Fruit fly (Drosophila melanogaster) whole organism, prepupa: ENCODE results near the gene CG8312.

Experiments
- Blimp-1 ChIP-seq: fragments of 200-800 bp; sonication (Bioruptor generic); optimal IDR thresholded peaks from 3 replicates; lab custom pipeline; 2017; ENCODE audit warnings: missing biosample characterization, missing genetic modification characterization, mild to moderate bottlenecking, moderate library complexity, missing genetic modification reagents
- CG10631 ChIP-seq: fragments of 200-800 bp; sonication (Bioruptor generic); optimal IDR thresholded peaks from 2 replicates; lab custom pipeline; 2016; ENCODE audit warnings: missing biosample characterization, missing genetic modification characterization
- CG10669 ChIP-seq: fragments of 200-800 bp; sonication (Bioruptor generic); optimal IDR thresholded peaks from 3 replicates; lab custom pipeline; 2018; ENCODE audit warnings: missing biosample characterization, mild to moderate bottlenecking, missing genetic modification characterization, moderate library complexity
- CG11294 ChIP-seq: fragments of 200-800 bp; sonication (Bioruptor generic); IDR thresholded peaks from 2 replicates; pipeline ENCODE4 v1.3.6; 2022; ENCODE audit warnings: missing biosample characterization, missing genetic modification characterization
- CG11762 ChIP-seq: fragments of 200-800 bp; sonication (Bioruptor generic); optimal IDR thresholded peaks from 3 replicates; lab custom pipeline; 2016; ENCODE audit warnings: missing biosample characterization, missing genetic modification characterization; ENCODE audit not compliant: insufficient read depth
- CG11902 ChIP-seq: fragments of 200-800 bp; sonication (Bioruptor generic); optimal IDR thresholded peaks from 3 replicates; lab custom pipeline; 2016; ENCODE audit warnings: missing biosample characterization, missing genetic modification characterization
- CG15336 ChIP-seq: fragments of 200-800 bp; sonication (Bioruptor generic); IDR thresholded peaks from 2 replicates; pipeline ENCODE4 v1.3.6; 2022; ENCODE audit warnings: missing biosample characterization, missing genetic modification characterization
- CG16779 ChIP-seq: fragments of 200-800 bp; sonication (Bioruptor generic); optimal IDR thresholded peaks from 3 replicates; lab custom pipeline; 2017; ENCODE audit warnings: missing biosample characterization, mild to moderate bottlenecking, missing genetic modification characterization
- CG3032 ChIP-seq: fragments of 200-800 bp; optimal IDR thresholded peaks from 2 replicates; lab custom pipeline; 2019; ENCODE audit warnings: missing biosample characterization, mild to moderate bottlenecking, missing genetic modification characterization, moderate library complexity
- CG31627 ChIP-seq: fragments of 200-800 bp; sonication (Bioruptor generic); optimal IDR thresholded peaks from 3 replicates; lab custom pipeline; 2016; ENCODE audit warnings: missing biosample characterization, missing genetic modification characterization
- CG32006 ChIP-seq: fragments of 200-800 bp; sonication (Bioruptor generic); optimal IDR thresholded peaks from 3 replicates; lab custom pipeline; 2017; ENCODE audit warnings: missing biosample characterization, mild to moderate bottlenecking, missing genetic modification characterization
- CG34406 ChIP-seq: fragments of 200-800 bp; sonication (Bioruptor generic); optimal IDR thresholded peaks from 3 replicates; lab custom pipeline; 2016; ENCODE audit warnings: missing biosample characterization, missing genetic modification characterization
- CG4318 ChIP-seq: fragments of 200-800 bp; sonication (Bioruptor generic); optimal IDR thresholded peaks from 3 replicates; lab custom pipeline; 2017; ENCODE audit warnings: missing biosample characterization, mild to moderate bottlenecking, missing genetic modification characterization
- CG6163 ChIP-seq: fragments of 200-800 bp; sonication (Bioruptor generic); IDR thresholded peaks from 3 replicates; pipeline ENCODE4 v1.3.6; 2022; ENCODE audit warnings: missing biosample characterization, missing genetic modification characterization
- CG6792 ChIP-seq: fragments of 200-800 bp; sonication (Bioruptor generic); optimal IDR thresholded peaks from 3 replicates; lab custom pipeline; 2016; ENCODE audit warnings: missing biosample characterization, missing genetic modification characterization
- CG6808 ChIP-seq: fragments of 200-800 bp; sonication (Bioruptor generic); optimal IDR thresholded peaks from 3 replicates; lab custom pipeline; 2017; ENCODE audit warnings: missing biosample characterization, missing genetic modification characterization, mild to moderate bottlenecking, moderate library complexity, missing genetic modification reagents
- CG8119 ChIP-seq: fragments of 200-800 bp; sonication (Bioruptor generic); IDR thresholded peaks from 3 replicates; pipeline ENCODE4 v1.3.6; 2022; ENCODE audit warnings: missing biosample characterization, missing genetic modification characterization
- CG8319 ChIP-seq: fragments of 200-800 bp; sonication (Bioruptor generic); optimal IDR thresholded peaks from 3 replicates; lab custom pipeline; 2016; ENCODE audit warnings: missing biosample characterization, missing genetic modification characterization
- CG8632 ChIP-seq: fragments of 200-800 bp; sonication (Bioruptor generic); optimal IDR thresholded peaks from 3 replicates; lab custom pipeline; 2016; ENCODE audit warnings: missing biosample characterization, missing genetic modification characterization
- CG9139 ChIP-seq: fragments of 200-800 bp; sonication (Bioruptor generic); optimal IDR thresholded peaks from 3 replicates; lab custom pipeline; 2017; ENCODE audit warnings: missing biosample characterization, mild to moderate bottlenecking, missing genetic modification characterization
- Eip78C ChIP-seq: fragments of 200-800 bp; sonication (Bioruptor generic); peaks from one replicate; lab custom pipeline; 2016; ENCODE audit warnings: missing biosample characterization, missing genetic modification characterization
- Eip93F ChIP-seq: fragments of 200-800 bp; sonication (Bioruptor generic); optimal IDR thresholded peaks from 2 replicates; lab custom pipeline; 2016; ENCODE audit warnings: missing biosample characterization, mild to moderate bottlenecking, missing genetic modification characterization
- Ets21C ChIP-seq: fragments of 200-800 bp; sonication (Bioruptor generic); optimal IDR thresholded peaks from 3 replicates; lab custom pipeline; 2016; ENCODE audit warnings: missing biosample characterization, missing genetic modification characterization
- Ets96B ChIP-seq: fragments of 200-800 bp; optimal IDR thresholded peaks from 2 replicates; lab custom pipeline; 2019; ENCODE audit warnings: missing biosample characterization, mild to moderate bottlenecking, missing genetic modification characterization, moderate library complexity
- Gug ChIP-seq: fragments of 200-800 bp; sonication (Bioruptor generic); IDR thresholded peaks from 2 replicates; pipeline ENCODE4 v1.3.6; 2022; ENCODE audit warnings: missing biosample characterization, missing genetic modification characterization
- Hr38 ChIP-seq: sonication (Bioruptor generic); optimal IDR thresholded peaks from 2 replicates; lab custom pipeline; 2016; ENCODE audit warnings: missing biosample characterization, missing genetic modification characterization
- Hr4 ChIP-seq: fragments of 200-800 bp; sonication (Bioruptor generic); optimal IDR thresholded peaks from 3 replicates; lab custom pipeline; 2016; ENCODE audit warnings: missing biosample characterization, missing genetic modification characterization
- Lpt ChIP-seq: fragments of 200-800 bp; sonication (Bioruptor generic); optimal IDR thresholded peaks from 3 replicates; lab custom pipeline; 2016; ENCODE audit warnings: missing biosample characterization, missing genetic modification characterization
- Met ChIP-seq: fragments of 200-800 bp; sonication (Bioruptor generic); optimal IDR thresholded peaks from 3 replicates; lab custom pipeline; 2016; ENCODE audit warnings: missing biosample characterization, missing genetic modification characterization
- OdsH ChIP-seq: fragments of 200-800 bp; sonication (Bioruptor generic); optimal IDR thresholded peaks from 3 replicates; lab custom pipeline; 2016; ENCODE audit warnings: missing biosample characterization, missing genetic modification characterization
- Smox ChIP-seq: fragments of 200-800 bp; sonication (Bioruptor generic); optimal IDR thresholded peaks from 3 replicates; lab custom pipeline; 2016; ENCODE audit warnings: missing biosample characterization, missing genetic modification characterization
- Sox102F ChIP-seq: fragments of 200-800 bp; sonication (Bioruptor generic); optimal IDR thresholded peaks from 2 replicates; lab custom pipeline; 2016; ENCODE audit warnings: missing biosample characterization, mild to moderate bottlenecking, missing genetic modification characterization
- Sox15 ChIP-seq: fragments of 200-800 bp; sonication (Bioruptor generic); optimal IDR thresholded peaks from 3 replicates; lab custom pipeline; 2016; ENCODE audit warnings: missing biosample characterization, missing genetic modification characterization
- achi ChIP-seq: fragments of 200-800 bp; sonication (Bioruptor generic); optimal IDR thresholded peaks from 3 replicates; lab custom pipeline; 2016; ENCODE audit warnings: missing biosample characterization, missing genetic modification characterization
- acj6 ChIP-seq: fragments of 200-800 bp; sonication (Bioruptor generic); optimal IDR thresholded peaks from 3 replicates; lab custom pipeline; 2016; ENCODE audit warnings: missing biosample characterization, missing genetic modification characterization
- cyc ChIP-seq: fragments of 200-800 bp; sonication (Bioruptor generic); optimal IDR thresholded peaks from 3 replicates; lab custom pipeline; 2016; ENCODE audit warnings: missing biosample characterization, missing genetic modification characterization
- dac ChIP-seq: fragments of 200-800 bp; sonication (Bioruptor generic); optimal IDR thresholded peaks from 2 replicates; lab custom pipeline; 2017; ENCODE audit warnings: missing biosample characterization, mild to moderate bottlenecking, missing genetic modification characterization
- esn ChIP-seq: fragments of 200-800 bp; sonication (Bioruptor generic); optimal IDR thresholded peaks from 2 replicates; lab custom pipeline; 2016; ENCODE audit warnings: missing biosample characterization, mild to moderate bottlenecking, missing genetic modification characterization, moderate library complexity
- fd85E ChIP-seq: fragments of 200-800 bp; sonication (Bioruptor generic); optimal IDR thresholded peaks from 3 replicates; lab custom pipeline; 2016; ENCODE audit warnings: missing biosample characterization, missing genetic modification characterization
- fkh ChIP-seq: fragments of 200-800 bp; sonication (Bioruptor generic); optimal IDR thresholded peaks from 3 replicates; lab custom pipeline; 2017; ENCODE audit warnings: missing biosample characterization, mild to moderate bottlenecking, missing genetic modification characterization, moderate library complexity
- lz ChIP-seq: fragments of 200-800 bp; sonication (Bioruptor generic); optimal IDR thresholded peaks from 3 replicates; lab custom pipeline; 2016; ENCODE audit warnings: missing biosample characterization, missing genetic modification characterization
- net ChIP-seq: fragments of 200-800 bp; sonication (Bioruptor generic); optimal IDR thresholded peaks from 3 replicates; lab custom pipeline; 2016; ENCODE audit warnings: missing biosample characterization, missing genetic modification characterization
- pdm3 ChIP-seq: fragments of 200-800 bp; sonication (Bioruptor generic); optimal IDR thresholded peaks from 3 replicates; lab custom pipeline; 2016; ENCODE audit warnings: missing biosample characterization, missing genetic modification characterization
- salr ChIP-seq, 2 experiments: fragments of 200-800 bp; sonication (Bioruptor generic); optimal IDR thresholded peaks; 3 replicates each; lab custom pipeline; 2016 to 2018; ENCODE audit warnings: missing biosample characterization in 2 of 2, missing genetic modification characterization in 2 of 2, mild to moderate bottlenecking in 1 of 2
- spab ChIP-seq: fragments of 200-800 bp; sonication (Bioruptor generic); optimal IDR thresholded peaks from 2 replicates; lab custom pipeline; 2017; ENCODE audit warnings: missing biosample characterization, mild to moderate bottlenecking, missing genetic modification characterization, missing genetic modification reagents
- ss ChIP-seq, 2 experiments: fragments of 200-800 bp; sonication (Bioruptor generic); optimal IDR thresholded peaks; 2 replicates in 1 of 2; 3 replicates in 1 of 2; lab custom pipeline; 2017 to 2018; ENCODE audit warnings: mild to moderate bottlenecking in 2 of 2, missing biosample characterization in 2 of 2, missing genetic modification characterization in 2 of 2, moderate library complexity in 1 of 2
- svp ChIP-seq: fragments of 200-800 bp; sonication (Bioruptor generic); peaks from one replicate; lab custom pipeline; 2016; ENCODE audit warnings: missing biosample characterization, missing genetic modification characterization
- topi ChIP-seq: fragments of 200-800 bp; sonication (Bioruptor generic); optimal IDR thresholded peaks from 3 replicates; lab custom pipeline; 2016; ENCODE audit warnings: missing biosample characterization, missing genetic modification characterization
- vri ChIP-seq: fragments of 200-800 bp; sonication (Bioruptor generic); optimal IDR thresholded peaks from 3 replicates; lab custom pipeline; 2016; ENCODE audit warnings: missing biosample characterization, mild to moderate bottlenecking, missing genetic modification characterization

Gene CG8312

dm6 chr3R:9612217-9612616 lies 21.1 kb downstream of the CG8312 start (continued):
- TF ChIP-seq svp, result peak; percentile 19
- peak; percentile 3 for TF ChIP-seq Sox102F
- no peak for TF ChIP-seq CG11902 (GFP tag; lab: Kevin White, UChicago)
- TF ChIP-seq CG11762 (GFP tag; lab: Kevin White, UChicago), result no peak
- TF ChIP-seq salr (GFP tag; optimal IDR thresholded peaks at IDR 0.05; lab: Kevin White, UChicago), result no peak
- no peak for TF ChIP-seq CG6792 (GFP tag; lab: Kevin White, UChicago)
- TF ChIP-seq CG32006 (GFP tag; lab: Kevin White, UChicago), result no peak
- no peak for TF ChIP-seq dac
- TF ChIP-seq OdsH (GFP tag; lab: Kevin White, UChicago), result no peak
- no peak for TF ChIP-seq CG6808 (GFP tag; lab: Kevin White, UChicago)
- TF ChIP-seq, all 60 proteins: peak for 13

- TF ChIP-seq dac (peak; percentile 74), topi (GFP tag; lab: Kevin White, UChicago) (peak; percentile 90), CG8319 (GFP tag; lab: Kevin White, UChicago) (peak; percentile 68), CG3032 (tag; lab: Kevin White, UChicago) (peak; percentile 40), CG11294 (GFP tag; lab: Robert Waterston, UW) (peak; percentile 89), OdsH (GFP tag; lab: Kevin White, UChicago) (peak; percentile 87), vri (GFP tag; lab: Kevin White, UChicago) (peak; percentile 76), Met (peak; percentile 91), Sox15 (peak; percentile 64), pdm3 (GFP tag; lab: Kevin White, UChicago) (peak; percentile 88), Ets21C (GFP tag; lab: Kevin White, UChicago) (peak; percentile 78), Gug (GFP tag; lab: Robert Waterston, UW) (peak; percentile 87), fkh (no peak), CG31627 (GFP tag; lab: Kevin White, UChicago) (peak; percentile 85), CG6792 (GFP tag; lab: Kevin White, UChicago) (peak; percentile 79), CG6163 (GFP tag; lab: Robert Waterston, UW) (peak; percentile 93), achi (peak; percentile 86), cyc (peak; percentile 89), lz (peak; percentile 86), CG9139 (GFP tag; lab: Kevin White, UChicago) (no peak), spab (GFP tag; lab: Kevin White, UChicago) (peak; percentile 32), CG6808 (GFP tag; lab: Kevin White, UChicago) (peak; percentile 20), Smox (peak; percentile 83), Eip78C (GFP tag; lab: Kevin White, UChicago) (peak; percentile 96), Eip93F (GFP tag; lab: Kevin White, UChicago) (peak; percentile 78), CG15336 (GFP tag; lab: Robert Waterston, UW) (peak; percentile 94), CG8632 (GFP tag; lab: Kevin White, UChicago) (peak; percentile 74), Hr38 (no peak), ss (GFP tag; optimal IDR thresholded peaks at IDR 0.05; lab: Kevin White, UChicago) (peak in 1 of 2 experiments; percentile 28), CG11762 (GFP tag; lab: Kevin White, UChicago) (peak; percentile 81), Ets96B (tag; lab: Kevin White, UChicago) (peak; percentile 41), CG4318 (GFP tag; lab: Kevin White, UChicago) (peak; percentile 66), CG16779 (peak; percentile 68), net (GFP tag; lab: Kevin White, UChicago) (peak; percentile 85), Sox102F (peak; percentile 91), acj6 (GFP tag; lab: Kevin White, UChicago) (peak; percentile 84), CG10669 (GFP tag; lab: Kevin White, UChicago) (peak; percentile 48), svp (peak; percentile 95), Lpt (GFP tag; lab: Kevin White, UChicago) (peak; percentile 80), esn (peak; percentile 92), salr (GFP tag; optimal IDR thresholded peaks at IDR 0.05; lab: Kevin White, UChicago) (peak in 1 of 2 experiments; percentile 65), Hr4 (peak; percentile 91), CG8119 (GFP tag; lab: Robert Waterston, UW) (peak; percentile 93), fd85E (GFP tag; lab: Kevin White, UChicago) (peak; percentile 57), Blimp-1 (peak; percentile 65), CG10631 (GFP tag; lab: Kevin White, UChicago) (peak; percentile 76), CG34406 (GFP tag; lab: Kevin White, UChicago) (peak; percentile 75)
Measured at dm6 chr3R:9613124-9613523, 22.0 kb downstream of the CG8312 start.
